Worm (Caenorhabditis elegans) whole organism, L1 larva: ENCODE data around the gene C35D10.6.

Experiments used
- C04F5.9 ChIP-seq: sonication (generic microtip); optimal IDR thresholded peaks from 2 replicates; lab custom pipeline; 2016; ENCODE audit warnings: missing genetic modification characterization, missing compliant biosample characterization
- C16A3.4 ChIP-seq: fragments of 150-350 bp; optimal IDR thresholded peaks from 2 replicates; lab custom pipeline; 2014; ENCODE audit warnings: missing biosample characterization, missing genetic modification characterization
- C34B4.2 ChIP-seq: sonication (generic microtip); optimal IDR thresholded peaks from 2 replicates; lab custom pipeline; 2017; ENCODE audit warnings: mild to moderate bottlenecking, missing genetic modification characterization, missing compliant biosample characterization
- Y116A8C.19 ChIP-seq: sonication (generic microtip); optimal IDR thresholded peaks from 2 replicates; lab custom pipeline; 2016; ENCODE audit warnings: missing compliant biosample characterization, missing genetic modification characterization, borderline replicate concordance
- aha-1 ChIP-seq: fragments of 150-350 bp; optimal IDR thresholded peaks from 2 replicates; lab custom pipeline; 2014; ENCODE audit warnings: missing biosample characterization, missing genetic modification characterization
- alr-1 ChIP-seq: fragments of 200-800 bp; sonication (Bioruptor generic); optimal IDR thresholded peaks from 2 replicates; lab custom pipeline; 2018; ENCODE audit warnings: borderline replicate concordance, mild to moderate bottlenecking, missing genetic modification characterization, missing compliant biosample characterization
- ama-1 ChIP-seq: fragments of 150-350 bp; optimal IDR thresholded peaks from 2 replicates; lab custom pipeline; 2014
- blmp-1 ChIP-seq: fragments of 150-350 bp; optimal IDR thresholded peaks from 2 replicates; lab custom pipeline; 2014; ENCODE audit warnings: missing biosample characterization, missing genetic modification characterization
- ceh-63 ChIP-seq: fragments of 200-800 bp; sonication (Bioruptor generic); optimal IDR thresholded peaks from 2 replicates; lab custom pipeline; 2018; ENCODE audit warnings: mild to moderate bottlenecking, missing genetic modification characterization, missing compliant biosample characterization
- ceh-8 ChIP-seq: fragments of 200-800 bp; sonication (Bioruptor generic); optimal IDR thresholded peaks from 2 replicates; lab custom pipeline; 2018; ENCODE audit warnings: mild to moderate bottlenecking, missing genetic modification characterization, moderate library complexity, missing compliant biosample characterization
- ceh-88 ChIP-seq: fragments of 200-800 bp; sonication (Bioruptor generic); IDR thresholded peaks from 2 replicates; pipeline ENCODE4 v1.3.6; 2022; ENCODE audit warnings: missing genetic modification characterization, missing compliant biosample characterization
- ces-1 ChIP-seq: fragments of 150-350 bp; optimal IDR thresholded peaks from 2 replicates; lab custom pipeline; 2014; ENCODE audit warnings: missing biosample characterization, missing genetic modification reagents, missing genetic modification characterization
- dpl-1 ChIP-seq, 3 experiments: fragments of 150-350 bp in 2 of 3; sonication (generic microtip) in 1 of 3; optimal IDR thresholded peaks; 2 replicates each; lab custom pipeline; 2014 to 2017; ENCODE audit warnings: missing biosample characterization in 3 of 3, missing genetic modification characterization in 3 of 3, missing genetic modification reagents in 3 of 3
- dsc-1 ChIP-seq: sonication (generic microtip); optimal IDR thresholded peaks from 2 replicates; lab custom pipeline; 2016; ENCODE audit warnings: mild to moderate bottlenecking, missing genetic modification characterization, missing compliant biosample characterization
- efl-1 ChIP-seq, 4 experiments: fragments of 150-350 bp; optimal IDR thresholded peaks in 3 of 4; peaks in 1 of 4; 1 replicate in 1 of 4; 2 replicates in 3 of 4; lab custom pipeline; 2014; ENCODE audit warnings: missing biosample characterization in 2 of 4, missing genetic modification characterization in 2 of 4, missing genetic modification reagents in 2 of 4
- efl-3 ChIP-seq: fragments of 200-800 bp; sonication (Bioruptor generic); optimal IDR thresholded peaks from 2 replicates; lab custom pipeline; 2018; ENCODE audit warnings: mild to moderate bottlenecking, missing genetic modification characterization, missing compliant biosample characterization
- egl-13 ChIP-seq: sonication (generic microtip); optimal IDR thresholded peaks from 2 replicates; lab custom pipeline; 2016; ENCODE audit warnings: missing genotype, missing genetic modification reagents, missing genetic modification characterization, missing compliant biosample characterization
- elt-2 ChIP-seq: sonication (generic microtip); optimal IDR thresholded peaks from 2 replicates; lab custom pipeline; 2016; ENCODE audit warnings: missing genetic modification characterization, mild to moderate bottlenecking, inconsistent platforms, missing compliant biosample characterization, missing genetic modification reagents
- ets-5 ChIP-seq: fragments of 200-800 bp; sonication (Bioruptor generic); IDR thresholded peaks from 2 replicates; pipeline ENCODE4 v1.3.6; 2022; ENCODE audit warnings: missing genetic modification characterization, missing compliant biosample characterization
- fkh-4 ChIP-seq: sonication (generic microtip); optimal IDR thresholded peaks from 2 replicates; lab custom pipeline; 2016; ENCODE audit warnings: missing compliant biosample characterization, missing genetic modification characterization, borderline replicate concordance
- fkh-8 ChIP-seq: sonication (generic microtip); optimal IDR thresholded peaks from 2 replicates; lab custom pipeline; 2016; ENCODE audit warnings: mild to moderate bottlenecking, missing genetic modification characterization, missing compliant biosample characterization
- fos-1 ChIP-seq: fragments of 150-350 bp; optimal IDR thresholded peaks from 2 replicates; lab custom pipeline; 2014; ENCODE audit warnings: missing biosample characterization, missing genetic modification characterization
- hlh-17 ChIP-seq: fragments of 200-800 bp; sonication (Bioruptor generic); optimal IDR thresholded peaks from 2 replicates; lab custom pipeline; 2018; ENCODE audit warnings: missing genetic modification characterization, mild to moderate bottlenecking, missing compliant biosample characterization, moderate library complexity, borderline replicate concordance
- isw-1 ChIP-seq: fragments of 200-800 bp; sonication (Bioruptor generic); IDR thresholded peaks from 2 replicates; pipeline ENCODE4 v1.3.6; 2022; ENCODE audit warnings: missing genetic modification characterization, missing compliant biosample characterization
- jun-1 ChIP-seq: fragments of 150-350 bp; optimal IDR thresholded peaks from 2 replicates; lab custom pipeline; 2014; ENCODE audit warnings: missing biosample characterization, missing genetic modification reagents, missing genetic modification characterization
- lin-13 ChIP-seq: fragments of 150-350 bp; optimal IDR thresholded peaks from 2 replicates; lab custom pipeline; 2014; ENCODE audit warnings: missing biosample characterization, missing genetic modification reagents, missing genetic modification characterization
- lin-14 ChIP-seq: fragments of 200-800 bp; sonication (Bioruptor generic); optimal IDR thresholded peaks from 2 replicates; lab custom pipeline; 2018; ENCODE audit warnings: mild to moderate bottlenecking, missing genetic modification characterization, moderate library complexity, missing compliant biosample characterization
- lin-39 ChIP-seq: fragments of 150-350 bp; optimal IDR thresholded peaks from 2 replicates; lab custom pipeline; 2014; ENCODE audit warnings: missing biosample characterization, missing genetic modification reagents, missing genetic modification characterization
- lsy-2 ChIP-seq, 2 experiments: fragments of 150-350 bp; optimal IDR thresholded peaks; 2 replicates each; lab custom pipeline; 2014; ENCODE audit warnings: missing biosample characterization in 2 of 2, missing genetic modification characterization in 2 of 2
- mab-9 ChIP-seq: fragments of 200-800 bp; sonication (Bioruptor generic); IDR thresholded peaks from 2 replicates; pipeline ENCODE4 v1.3.6; 2022; ENCODE audit warnings: missing genetic modification reagents, missing genetic modification characterization, missing compliant biosample characterization
- mdl-1 ChIP-seq, 2 experiments: fragments of 150-350 bp; optimal IDR thresholded peaks; 2 replicates each; lab custom pipeline; 2014 to 2017; ENCODE audit warnings: missing biosample characterization in 2 of 2, missing genetic modification characterization in 2 of 2, inconsistent platforms in 1 of 2
- mef-2 ChIP-seq: fragments of 150-350 bp; optimal IDR thresholded peaks from 2 replicates; lab custom pipeline; 2014; ENCODE audit warnings: missing biosample characterization, missing genetic modification characterization
- mep-1 ChIP-seq: fragments of 150-350 bp; optimal IDR thresholded peaks from 2 replicates; lab custom pipeline; 2014; ENCODE audit warnings: missing biosample characterization, missing genetic modification characterization
- nhr-12 ChIP-seq: sonication (generic microtip); optimal IDR thresholded peaks from 2 replicates; lab custom pipeline; 2017; ENCODE audit warnings: missing biosample characterization, missing genetic modification characterization
- nhr-19 ChIP-seq: fragments of 200-800 bp; sonication (Bioruptor generic); conservative IDR thresholded peaks from 2 replicates; pipeline ENCODE4 v1.3.6; 2022; ENCODE audit warnings: missing genetic modification characterization, missing compliant biosample characterization
- nhr-20 ChIP-seq: sonication (generic microtip); optimal IDR thresholded peaks from 2 replicates; lab custom pipeline; 2016; ENCODE audit warnings: mild to moderate bottlenecking, missing genetic modification characterization, missing compliant biosample characterization
- nhr-28 ChIP-seq: fragments of 150-350 bp; optimal IDR thresholded peaks from 2 replicates; lab custom pipeline; 2014; ENCODE audit warnings: missing biosample characterization, missing genetic modification characterization
- nhr-76 ChIP-seq: sonication (generic microtip); optimal IDR thresholded peaks from 2 replicates; lab custom pipeline; 2017; ENCODE audit warnings: missing biosample characterization, missing genetic modification characterization
- nhr-77 ChIP-seq: fragments of 150-350 bp; optimal IDR thresholded peaks from 2 replicates; lab custom pipeline; 2014; ENCODE audit warnings: missing biosample characterization, missing genetic modification characterization
- pqm-1 ChIP-seq: sonication (generic microtip); optimal IDR thresholded peaks from 3 replicates; lab custom pipeline; 2017; ENCODE audit warnings: missing biosample characterization, missing genetic modification characterization
- rnt-1 ChIP-seq: sonication (generic microtip); optimal IDR thresholded peaks from 2 replicates; lab custom pipeline; 2016; ENCODE audit warnings: mild to moderate bottlenecking, missing genetic modification characterization, moderate library complexity, missing compliant biosample characterization
- snu-23 ChIP-seq: sonication (generic microtip); optimal IDR thresholded peaks from 2 replicates; lab custom pipeline; 2016; ENCODE audit warnings: missing genetic modification characterization, missing compliant biosample characterization
- sox-4 ChIP-seq: sonication (generic microtip); optimal IDR thresholded peaks from 2 replicates; lab custom pipeline; 2016; ENCODE audit warnings: missing genetic modification characterization, missing compliant biosample characterization
- sptf-1 ChIP-seq: fragments of 150-350 bp; optimal IDR thresholded peaks from 2 replicates; lab custom pipeline; 2014; ENCODE audit warnings: missing biosample characterization, missing genetic modification characterization
- sup-37 ChIP-seq: fragments of 200-800 bp; sonication (Bioruptor generic); optimal IDR thresholded peaks from 2 replicates; lab custom pipeline; 2018; ENCODE audit warnings: mild to moderate bottlenecking, missing genetic modification characterization, missing compliant biosample characterization
- tlp-1 ChIP-seq: fragments of 150-350 bp; optimal IDR thresholded peaks from 2 replicates; lab custom pipeline; 2014; ENCODE audit warnings: missing biosample characterization, missing genetic modification characterization
- unc-62 ChIP-seq: fragments of 150-350 bp; optimal IDR thresholded peaks from 2 replicates; lab custom pipeline; 2014; ENCODE audit warnings: missing biosample characterization, missing genetic modification reagents, missing genetic modification characterization
- unc-86 ChIP-seq: sonication (generic microtip); optimal IDR thresholded peaks from 2 replicates; lab custom pipeline; 2016; ENCODE audit warnings: missing genetic modification characterization, missing compliant biosample characterization
- unc-98 ChIP-seq: fragments of 200-800 bp; sonication (Bioruptor generic); IDR thresholded peaks from 2 replicates; pipeline ENCODE4 v1.3.6; 2022; ENCODE audit warnings: missing genetic modification characterization, missing compliant biosample characterization
- xbp-1 ChIP-seq: sonication (generic microtip); optimal IDR thresholded peaks from 2 replicates; lab custom pipeline; 2016; ENCODE audit warnings: missing genetic modification characterization, missing compliant biosample characterization
- zag-1 ChIP-seq: fragments of 150-350 bp; optimal IDR thresholded peaks from 2 replicates; lab custom pipeline; 2014; ENCODE audit warnings: missing biosample characterization, missing genetic modification characterization
- zip-4 ChIP-seq: fragments of 200-800 bp; sonication (Bioruptor generic); optimal IDR thresholded peaks from 2 replicates; lab custom pipeline; 2018; ENCODE audit warnings: mild to moderate bottlenecking, missing genetic modification characterization, moderate library complexity, missing compliant biosample characterization
- ztf-11 ChIP-seq, 2 experiments: sonication (generic microtip); optimal IDR thresholded peaks; 2 replicates each; lab custom pipeline; 2016 to 2017; ENCODE audit warnings: missing genetic modification characterization in 2 of 2, missing biosample characterization in 1 of 2, missing compliant biosample characterization in 1 of 2

Gene C35D10.6

DNA sequence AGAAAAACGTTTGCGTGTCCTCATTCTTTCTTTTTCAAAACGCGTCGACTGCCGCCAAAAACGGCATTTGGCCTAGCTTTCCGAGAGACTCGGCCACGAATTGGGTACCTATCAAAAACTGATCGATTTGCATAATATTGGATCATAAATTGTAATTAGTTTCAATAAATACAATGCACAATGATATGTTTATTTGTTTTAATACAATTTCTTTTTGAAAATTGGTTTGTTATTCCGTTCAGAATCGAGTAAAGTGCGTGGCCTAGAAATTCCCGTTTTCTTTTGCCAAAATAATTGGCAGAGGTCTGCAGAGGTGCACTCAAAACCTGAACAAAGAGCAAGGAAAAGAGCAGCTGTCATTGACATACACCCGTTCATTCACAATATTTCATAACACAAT, 46.3 kb downstream of the C35D10.6 start, which contains the start of gene F26F4.8 (continued):
- no peak for TF ChIP-seq nhr-77 (tag; lab: Kevin White, UChicago)
- peak; percentile 53 for TF ChIP-seq dsc-1 (tag; lab: Kevin White, UChicago)
- no peak for TF ChIP-seq nhr-19 (GFP tag; lab: Robert Waterston, UW)
- TF ChIP-seq Y116A8C.19 (tag; lab: Kevin White, UChicago), result peak; percentile 5
- TF ChIP-seq isw-1, result peak; percentile 37
- no peak for TF ChIP-seq pqm-1 (tag; lab: Kevin White, UChicago)
- no peak for TF ChIP-seq ets-5 (GFP tag; lab: Robert Waterston, UW)
- no peak for TF ChIP-seq jun-1 (tag; lab: Kevin White, UChicago)
- TF ChIP-seq lsy-2 (tag; optimal IDR thresholded peaks at IDR 0.05; lab: Kevin White, UChicago), result peak; percentile 35 to 51
- peak; percentile 61 for TF ChIP-seq egl-13
- no peak for TF ChIP-seq ceh-63 (GFP tag; lab: Kevin White, UChicago)
- TF ChIP-seq lin-13 (GFP tag; lab: Kevin White, UChicago), result no peak
- peak; percentile 46 for TF ChIP-seq sox-4 (tag; lab: Kevin White, UChicago)
- TF ChIP-seq zag-1, result no peak
- TF ChIP-seq lin-39 (tag; lab: Kevin White, UChicago), result no peak
- TF ChIP-seq sup-37 (GFP tag; lab: Kevin White, UChicago), result no peak
- TF ChIP-seq mdl-1 (tag; optimal IDR thresholded peaks at IDR 0.05; lab: Kevin White, UChicago), result no peak
- TF ChIP-seq unc-98 (GFP tag; lab: Robert Waterston, UW), result peak; percentile 65
- peak; percentile 88 for TF ChIP-seq fkh-4 (tag; lab: Kevin White, UChicago)
- TF ChIP-seq unc-86 (tag; lab: Kevin White, UChicago), result peak; percentile 26
- TF ChIP-seq mep-1 (tag; lab: Kevin White, UChicago), result peak; percentile 39
- no peak for TF ChIP-seq nhr-28
- TF ChIP-seq unc-62 (GFP tag; lab: Kevin White, UChicago), result no peak
- TF ChIP-seq mef-2 (tag; lab: Kevin White, UChicago), result no peak
- no peak for TF ChIP-seq C16A3.4 (tag; lab: Kevin White, UChicago)
- TF ChIP-seq snu-23 (GFP tag; lab: Kevin White, UChicago), result peak; percentile 26
- no peak for TF ChIP-seq hlh-17 (GFP tag; lab: Kevin White, UChicago)
- no peak for TF ChIP-seq mab-9 (GFP tag; lab: Robert Waterston, UW)
- TF ChIP-seq rnt-1 (tag; lab: Kevin White, UChicago), result peak; percentile 59
- TF ChIP-seq blmp-1 (tag; lab: Kevin White, UChicago), result no peak
- TF ChIP-seq alr-1 (tag; lab: Kevin White, UChicago), result no peak
- no peak for TF ChIP-seq ama-1 (lab: Kevin White, UChicago)
- peak; percentile 61 to 76 for TF ChIP-seq efl-1 (optimal IDR thresholded peaks at IDR 0.05; lab: Kevin White, UChicago)
- peak; percentile 84 to 98 for TF ChIP-seq efl-1 (GFP tag; optimal IDR thresholded peaks at IDR 0.05 in 1 of 2; lab: Kevin White, UChicago)
- no peak for TF ChIP-seq ces-1
- no peak for TF ChIP-seq elt-2
- no peak for TF ChIP-seq ceh-88
- peak; percentile 52 to 84 (median 73) for TF ChIP-seq dpl-1 (GFP tag; optimal IDR thresholded peaks at IDR 0.05; lab: Kevin White, UChicago)
- peak in 1 of 2 experiments; percentile 68 for TF ChIP-seq ztf-11 (tag; optimal IDR thresholded peaks at IDR 0.05; lab: Kevin White, UChicago)
- TF ChIP-seq efl-3, result no peak
- no peak for TF ChIP-seq nhr-12 (tag; lab: Kevin White, UChicago)
- TF ChIP-seq nhr-20 (tag; lab: Kevin White, UChicago), result peak; percentile 46
- TF ChIP-seq C34B4.2, result no peak
- no peak for TF ChIP-seq ceh-8 (GFP tag; lab: Kevin White, UChicago)
- TF ChIP-seq zip-4 (GFP tag; lab: Kevin White, UChicago), result no peak
- no peak for TF ChIP-seq tlp-1
- no peak for TF ChIP-seq fos-1 (tag; lab: Kevin White, UChicago)
- TF ChIP-seq xbp-1 (tag; lab: Kevin White, UChicago), result no peak
- peak; percentile 57 for TF ChIP-seq fkh-8
- no peak for TF ChIP-seq aha-1
- peak; percentile 64 for TF ChIP-seq lin-14
- TF ChIP-seq sptf-1 (tag; lab: Kevin White, UChicago), result no peak
- no peak for TF ChIP-seq nhr-76 (tag; lab: Kevin White, UChicago)
- peak; percentile 59 for TF ChIP-seq C04F5.9 (tag; lab: Kevin White, UChicago)
